Fruit fly (Drosophila melanogaster) whole organism, prepupa: ENCODE measurements around the gene CG13671.
A peak's percentile ranks its signal among the peaks of the same experiment; 100 is the strongest.

Source experiments
- CG10631 ChIP-seq: fragments of 200-800 bp; sonication (Bioruptor generic); optimal IDR thresholded peaks from 2 replicates; lab custom pipeline; 2016; ENCODE audit warnings: missing biosample characterization, missing genetic modification characterization
- CG11294 ChIP-seq: fragments of 200-800 bp; sonication (Bioruptor generic); IDR thresholded peaks from 2 replicates; pipeline ENCODE4 v1.3.6; 2022; ENCODE audit warnings: missing biosample characterization, missing genetic modification characterization
- CG3919 ChIP-seq: fragments of 200-800 bp; sonication (Bioruptor generic); optimal IDR thresholded peaks from 3 replicates; lab custom pipeline; 2016; ENCODE audit warnings: missing biosample characterization, missing genetic modification characterization
- CG6276 ChIP-seq: fragments of 200-800 bp; sonication (Bioruptor generic); optimal IDR thresholded peaks from 2 replicates; lab custom pipeline; 2017; ENCODE audit warnings: missing biosample characterization, mild to moderate bottlenecking, missing genetic modification characterization
- CG8632 ChIP-seq: fragments of 200-800 bp; sonication (Bioruptor generic); optimal IDR thresholded peaks from 3 replicates; lab custom pipeline; 2016; ENCODE audit warnings: missing biosample characterization, missing genetic modification characterization
- Hr39 ChIP-seq: fragments of 200-800 bp; sonication (Bioruptor generic); optimal IDR thresholded peaks from 2 replicates; lab custom pipeline; 2016; ENCODE audit warnings: missing biosample characterization, missing genetic modification characterization
- Met ChIP-seq: fragments of 200-800 bp; sonication (Bioruptor generic); optimal IDR thresholded peaks from 3 replicates; lab custom pipeline; 2016; ENCODE audit warnings: missing biosample characterization, missing genetic modification characterization
- achi ChIP-seq: fragments of 200-800 bp; sonication (Bioruptor generic); optimal IDR thresholded peaks from 3 replicates; lab custom pipeline; 2016; ENCODE audit warnings: missing biosample characterization, missing genetic modification characterization
- vri ChIP-seq: fragments of 200-800 bp; sonication (Bioruptor generic); optimal IDR thresholded peaks from 3 replicates; lab custom pipeline; 2016; ENCODE audit warnings: missing biosample characterization, mild to moderate bottlenecking, missing genetic modification characterization

dm6 chr3L:8286397-8286796, 13.5 kb upstream of the CG13671 start:
- TF ChIP-seq CG3919 (GFP tag; lab: Kevin White, UChicago): no peak
- no peak for TF ChIP-seq CG8632 (GFP tag; lab: Kevin White, UChicago)
- no peak for TF ChIP-seq vri (GFP tag; lab: Kevin White, UChicago)
- no peak for TF ChIP-seq achi
- no peak for TF ChIP-seq Hr39 (GFP tag; lab: Kevin White, UChicago)
- TF ChIP-seq CG10631: no peak
- TF ChIP-seq CG11294 (GFP tag; lab: Robert Waterston, UW): no peak
- TF ChIP-seq Met (GFP tag; lab: Kevin White, UChicago): no peak
- TF ChIP-seq CG6276 (GFP tag; lab: Kevin White, UChicago): peak; percentile 42
